3 worm cellular contexts compared by ENCODE assay signal in genomic region chrX:1089133-1089532, ce11.
A peak's percentile ranks its signal among the peaks of the same experiment; 100 is the strongest.
TF ChIP-seq lines count a peak whose summit lies in the region.

No protein-coding gene starts in this region.

TF ChIP-seq in whole organism, L4 larva, 104 proteins besides CTCF, POLR2A, EP300 and RAD21:
- TF ChIP-seq ceh-44 (GFP tag; IDR thresholded peaks at IDR 0.05; lab: Robert Waterston, UW) (0 out of 2 replicates have a peak, but pooled peaks have one; percentile 30), Y75B8A.6 (GFP tag; IDR thresholded peaks at IDR 0.05; lab: Robert Waterston, UW) (no peak), ztf-7 (tag; optimal IDR thresholded peaks at IDR 0.05; lab: Kevin White, UChicago) (no peak), mxl-2 (GFP tag; conservative IDR thresholded peaks at IDR 0.05; lab: Robert Waterston, UW) (0 out of 2 replicates have a peak, but pooled peaks have one; percentile 22), lim-7 (GFP tag; IDR thresholded peaks at IDR 0.05; lab: Robert Waterston, UW) (0 out of 2 replicates have a peak, but pooled peaks have one; percentile 41), madf-5 (GFP tag; IDR thresholded peaks at IDR 0.05; lab: Robert Waterston, UW) (0 out of 4 replicates have a peak, but pooled peaks of 1 of the 2 experiments have one; percentile 23), aha-1 (tag; lab: Kevin White, UChicago) (peak; percentile 81), dmd-9 (GFP tag; IDR thresholded peaks at IDR 0.05; lab: Robert Waterston, UW) (0 out of 2 replicates have a peak, but pooled peaks have one; percentile 31), ceh-20 (GFP tag; IDR thresholded peaks at IDR 0.05; lab: Robert Waterston, UW) (0 out of 2 replicates have a peak, but pooled peaks have one; percentile 26), egl-43 (GFP tag; IDR thresholded peaks at IDR 0.05; lab: Robert Waterston, UW) (peak; percentile 48; the same call in 1 of the 2 replicates)

TF ChIP-seq in whole organism, midembryonic, 9 proteins besides CTCF, POLR2A, EP300 and RAD21:
- TF ChIP-seq ztf-29 (GFP tag; IDR thresholded peaks at IDR 0.05; lab: Robert Waterston, UW): no peak
- 0 out of 2 replicates have a peak, but pooled peaks have one; percentile 57 for TF ChIP-seq tab-1 (GFP tag; IDR thresholded peaks at IDR 0.05; lab: Robert Waterston, UW)
- TF ChIP-seq klf-2 (GFP tag; conservative IDR thresholded peaks at IDR 0.05; lab: Robert Waterston, UW): no peak
- TF ChIP-seq flt-1 (GFP tag; IDR thresholded peaks at IDR 0.05; lab: Robert Waterston, UW): 0 out of 2 replicates have a peak, but pooled peaks have one; percentile 8

TF ChIP-seq in whole organism, young adult, 124 proteins besides CTCF, POLR2A, EP300 and RAD21:
- TF ChIP-seq rpc-1 (optimal IDR thresholded peaks at IDR 0.05; lab: Kevin White, UChicago) (peak; percentile 30), rpc-1 (tag; optimal IDR thresholded peaks at IDR 0.05; lab: Kevin White, UChicago) (peak; percentile 65), ceh-100 (GFP tag; IDR thresholded peaks at IDR 0.05; lab: Robert Waterston, UW) (0 out of 2 replicates have a peak, but pooled peaks have one; percentile 20), somi-1 (GFP tag; optimal IDR thresholded peaks at IDR 0.05; lab: Kevin White, UChicago) (no peak), lin-40 (tag; optimal IDR thresholded peaks at IDR 0.05; lab: Kevin White, UChicago) (no peak), him-1 (tag; optimal IDR thresholded peaks at IDR 0.05; lab: Kevin White, UChicago) (no peak), lin-26 (GFP tag; IDR thresholded peaks at IDR 0.05; lab: Robert Waterston, UW) (peak; percentile 57; the same call in 1 of the 2 replicates), ztf-25 (GFP tag; IDR thresholded peaks at IDR 0.05; lab: Robert Waterston, UW) (0 out of 2 replicates have a peak, but pooled peaks have one; percentile 26), F23B12.7 (tag; optimal IDR thresholded peaks at IDR 0.05; lab: Kevin White, UChicago; ENCODE audit: insufficient read depth) (no peak), ztf-28 (GFP tag; IDR thresholded peaks at IDR 0.05; lab: Robert Waterston, UW) (no peak), ztf-18 (tag; optimal IDR thresholded peaks at IDR 0.05; lab: Kevin White, UChicago) (no peak), T07F8.4 (tag; optimal IDR thresholded peaks at IDR 0.05; lab: Kevin White, UChicago) (no peak), B0019.2 (GFP tag; conservative IDR thresholded peaks at IDR 0.05; lab: Robert Waterston, UW) (peak; percentile 20; the same call in 1 of the 2 replicates), hrde-1 (tag; optimal IDR thresholded peaks at IDR 0.05; lab: Kevin White, UChicago; ENCODE audit: borderline replicate concordance) (no peak), Y95B8A.8 (GFP tag; IDR thresholded peaks at IDR 0.05; lab: Robert Waterston, UW) (0 out of 2 replicates have a peak, but pooled peaks have one; percentile 33), let-607 (tag; optimal IDR thresholded peaks at IDR 0.05; lab: Kevin White, UChicago) (no peak), ets-4 (GFP tag; optimal IDR thresholded peaks at IDR 0.05; lab: Kevin White, UChicago) (no peak), tbp1 (GFP tag; optimal IDR thresholded peaks at IDR 0.05; lab: Kevin White, UChicago) (peak; percentile 74), hmg-1.2 (GFP tag; IDR thresholded peaks at IDR 0.05; lab: Robert Waterston, UW) (peak; percentile 30), ekl-4 (GFP tag; IDR thresholded peaks at IDR 0.05; lab: Robert Waterston, UW) (0 out of 2 replicates have a peak, but pooled peaks have one; percentile 39), cebp-2 (GFP tag; IDR thresholded peaks at IDR 0.05; lab: Robert Waterston, UW) (0 out of 2 replicates have a peak, but pooled peaks have one; percentile 45), Y53G8AR.9 (GFP tag; conservative IDR thresholded peaks at IDR 0.05; lab: Robert Waterston, UW) (no peak), nhr-80 (tag; optimal IDR thresholded peaks at IDR 0.05; lab: Kevin White, UChicago) (no peak), snpc-3.4 (tag; optimal IDR thresholded peaks at IDR 0.05; lab: Kevin White, UChicago) (no peak), pbrm-1 (GFP tag; IDR thresholded peaks at IDR 0.05; lab: Robert Waterston, UW) (peak; percentile 49; the same call in 1 of the 2 replicates), attf-3 (GFP tag; conservative IDR thresholded peaks at IDR 0.05; lab: Robert Waterston, UW) (no peak), attf-5 (GFP tag; optimal IDR thresholded peaks at IDR 0.05; lab: Kevin White, UChicago) (no peak), gei-17 (GFP tag; optimal IDR thresholded peaks at IDR 0.05; lab: Kevin White, UChicago) (no peak)
